Worm (Caenorhabditis elegans) whole organism, L4 larva: Measurements from ENCODE around the gene C05D12.1.
A peak's percentile ranks its signal among the peaks of the same experiment; 100 is the strongest.

Source experiments
- D1046.2 ChIP-seq: fragments of 200-800 bp; sonication (Bioruptor generic); IDR thresholded peaks from 2 replicates; pipeline ENCODE4 v1.3.6; 2022; ENCODE audit warnings: missing genetic modification characterization, missing compliant biosample characterization
- F10B5.3 ChIP-seq: sonication (generic microtip); optimal IDR thresholded peaks from 2 replicates; lab custom pipeline; 2016; ENCODE audit warnings: mild to moderate bottlenecking, missing genetic modification characterization, missing compliant biosample characterization
- F44E2.7 ChIP-seq: fragments of 200-800 bp; sonication (Bioruptor generic); IDR thresholded peaks from 2 replicates; pipeline ENCODE4 v2.1.2; 2022; ENCODE audit warnings: missing genetic modification characterization, missing compliant biosample characterization
- F49E8.2 ChIP-seq: sonication (generic microtip); optimal IDR thresholded peaks from 2 replicates; lab custom pipeline; 2016; ENCODE audit warnings: missing compliant biosample characterization, mild to moderate bottlenecking, missing genetic modification characterization, borderline replicate concordance
- Y105C5A.15 ChIP-seq: fragments of 200-800 bp; sonication (Bioruptor generic); IDR thresholded peaks from 2 replicates; pipeline ENCODE4 v1.3.6; 2022; ENCODE audit warnings: missing genetic modification characterization, missing compliant biosample characterization
- aha-1 ChIP-seq: fragments of 150-350 bp; peaks from one replicate; lab custom pipeline; 2014; ENCODE audit warnings: missing biosample characterization, missing genetic modification characterization
- arid-1 ChIP-seq: fragments of 200-800 bp; sonication (Bioruptor generic); conservative IDR thresholded peaks from 2 replicates; pipeline ENCODE4 v1.3.6; 2022; ENCODE audit warnings: missing genetic modification reagents, missing genetic modification characterization, missing compliant biosample characterization
- attf-4 ChIP-seq: sonication (generic microtip); optimal IDR thresholded peaks from 3 replicates; lab custom pipeline; 2017; ENCODE audit warnings: missing biosample characterization, missing genetic modification characterization
- ceh-20 ChIP-seq: fragments of 200-800 bp; sonication (Bioruptor generic); IDR thresholded peaks from 2 replicates; pipeline ENCODE4 v1.3.6; 2022; ENCODE audit warnings: missing genetic modification reagents, missing genetic modification characterization, missing compliant biosample characterization
- ceh-28 ChIP-seq: fragments of 150-350 bp; optimal IDR thresholded peaks from 2 replicates; lab custom pipeline; 2014; ENCODE audit warnings: missing biosample characterization, missing genetic modification reagents, missing genetic modification characterization
- ceh-44 ChIP-seq: fragments of 200-800 bp; sonication (Bioruptor generic); IDR thresholded peaks from 2 replicates; pipeline ENCODE4 v1.3.6; 2022; ENCODE audit warnings: missing genetic modification reagents, missing genetic modification characterization, missing compliant biosample characterization
- ceh-62 ChIP-seq: sonication (generic microtip); optimal IDR thresholded peaks from 2 replicates; lab custom pipeline; 2017; ENCODE audit warnings: missing biosample characterization, missing genetic modification characterization
- cey-2 ChIP-seq: sonication (generic microtip); optimal IDR thresholded peaks from 3 replicates; lab custom pipeline; 2017; ENCODE audit warnings: missing genetic modification characterization, mild to moderate bottlenecking, missing compliant biosample characterization, antibody characterized with exemption, borderline replicate concordance; ENCODE audit not compliant: insufficient read depth
- ctbp-1 ChIP-seq: fragments of 200-800 bp; sonication (Bioruptor generic); IDR thresholded peaks from 2 replicates; pipeline ENCODE4 v1.3.6; 2022; ENCODE audit warnings: missing genetic modification reagents, missing genetic modification characterization, missing compliant biosample characterization
- dmd-6 ChIP-seq: fragments of 200-800 bp; sonication (Bioruptor generic); IDR thresholded peaks from 2 replicates; pipeline ENCODE4 v1.3.6; 2022; ENCODE audit warnings: missing genetic modification reagents, missing genetic modification characterization, missing compliant biosample characterization
- dmd-8 ChIP-seq: fragments of 200-800 bp; sonication (Bioruptor generic); IDR thresholded peaks from 2 replicates; pipeline ENCODE4 v1.3.6; 2022; ENCODE audit warnings: missing genetic modification characterization, missing compliant biosample characterization
- dmd-9 ChIP-seq: fragments of 200-800 bp; sonication (Bioruptor generic); IDR thresholded peaks from 2 replicates; pipeline ENCODE4 v1.3.6; 2022; ENCODE audit warnings: missing genetic modification reagents, missing genetic modification characterization, missing compliant biosample characterization
- dpl-1 ChIP-seq: fragments of 150-350 bp; optimal IDR thresholded peaks from 2 replicates; lab custom pipeline; 2014; ENCODE audit warnings: missing biosample characterization, missing genetic modification reagents, missing genetic modification characterization
- dve-1 ChIP-seq: sonication (generic microtip); optimal IDR thresholded peaks from 2 replicates; lab custom pipeline; 2017; ENCODE audit warnings: antibody characterized with exemption, mild to moderate bottlenecking, missing genetic modification characterization, missing compliant biosample characterization; ENCODE audit not compliant: insufficient read depth
- egl-43 ChIP-seq: fragments of 200-800 bp; sonication (Bioruptor generic); IDR thresholded peaks from 2 replicates; pipeline ENCODE4 v1.3.6; 2022; ENCODE audit warnings: missing genetic modification reagents, missing genetic modification characterization, missing compliant biosample characterization
- gei-8 ChIP-seq: fragments of 200-800 bp; sonication (Bioruptor generic); optimal IDR thresholded peaks from 2 replicates; lab custom pipeline; 2018; ENCODE audit warnings: mild to moderate bottlenecking, missing genetic modification characterization, missing compliant biosample characterization
- hif-1 ChIP-seq, 2 experiments: sonication (generic microtip); optimal IDR thresholded peaks; 2 replicates each; lab custom pipeline; 2016 to 2017; ENCODE audit warnings: missing compliant biosample characterization in 2 of 2, missing genetic modification characterization in 2 of 2, missing genetic modification reagents in 2 of 2, missing genotype in 2 of 2, mild to moderate bottlenecking in 1 of 2
- hlh-11 ChIP-seq: fragments of 200-800 bp; sonication (Bioruptor generic); optimal IDR thresholded peaks from 2 replicates; lab custom pipeline; 2018; ENCODE audit warnings: mild to moderate bottlenecking, missing genetic modification characterization, missing compliant biosample characterization
- lin-15B ChIP-seq: fragments of 150-350 bp; sonication (generic microtip); optimal IDR thresholded peaks from 3 replicates; lab custom pipeline; 2014; ENCODE audit warnings: missing biosample characterization, missing genetic modification characterization
- madf-5 ChIP-seq, 2 experiments: fragments of 200-800 bp; sonication (Bioruptor generic); IDR thresholded peaks; 2 replicates each; pipeline ENCODE4 v1.3.6; 2022; ENCODE audit warnings: missing compliant biosample characterization in 2 of 2, missing genetic modification characterization in 2 of 2
- mdl-1 ChIP-seq, 2 experiments: fragments of 150-350 bp in 1 of 2; sonication (generic microtip) in 1 of 2; optimal IDR thresholded peaks; 2 replicates each; lab custom pipeline; 2014 to 2017; ENCODE audit warnings: missing biosample characterization in 2 of 2, missing genetic modification characterization in 2 of 2
- mep-1 ChIP-seq: fragments of 150-350 bp; sonication (generic microtip); optimal IDR thresholded peaks from 3 replicates; lab custom pipeline; 2014; ENCODE audit warnings: missing biosample characterization, missing genetic modification characterization
- mxl-3 ChIP-seq: fragments of 200-800 bp; sonication (Bioruptor generic); optimal IDR thresholded peaks from 2 replicates; lab custom pipeline; 2018; ENCODE audit warnings: mild to moderate bottlenecking, missing genetic modification characterization, missing compliant biosample characterization
- nhr-237 ChIP-seq: sonication (generic microtip); optimal IDR thresholded peaks from 2 replicates; lab custom pipeline; 2017; ENCODE audit warnings: missing biosample characterization, missing genetic modification characterization
- nhr-25 ChIP-seq: sonication (generic microtip); optimal IDR thresholded peaks from 2 replicates; lab custom pipeline; 2017; ENCODE audit warnings: missing genetic modification characterization, mild to moderate bottlenecking, missing compliant biosample characterization, antibody characterized with exemption, moderate library complexity, borderline replicate concordance; ENCODE audit not compliant: insufficient read depth
- nhr-28 ChIP-seq: fragments of 150-350 bp; optimal IDR thresholded peaks from 2 replicates; lab custom pipeline; 2014; ENCODE audit warnings: missing biosample characterization, missing genetic modification characterization
- nhr-48 ChIP-seq: sonication (generic microtip); optimal IDR thresholded peaks from 2 replicates; lab custom pipeline; 2016; ENCODE audit warnings: mild to moderate bottlenecking, missing genetic modification characterization, missing compliant biosample characterization
- php-3 ChIP-seq: fragments of 200-800 bp; sonication (Bioruptor generic); IDR thresholded peaks from 2 replicates; pipeline ENCODE4 v1.3.6; 2022; ENCODE audit warnings: missing genetic modification reagents, missing genetic modification characterization, missing compliant biosample characterization
- pqm-1 ChIP-seq: sonication (generic microtip); optimal IDR thresholded peaks from 2 replicates; lab custom pipeline; 2017; ENCODE audit warnings: missing biosample characterization, missing genetic modification characterization
- set-16 ChIP-seq: fragments of 200-800 bp; sonication (Bioruptor generic); IDR thresholded peaks from 2 replicates; pipeline ENCODE4 v1.3.6; 2022; ENCODE audit warnings: missing genetic modification reagents, missing genetic modification characterization, missing compliant biosample characterization
- snpc-1.2 ChIP-seq: fragments of 200-800 bp; sonication (Bioruptor generic); IDR thresholded peaks from 2 replicates; pipeline ENCODE4 v1.3.6; 2022; ENCODE audit warnings: missing genetic modification reagents, missing genetic modification characterization, missing compliant biosample characterization
- spr-1 ChIP-seq: sonication (generic microtip); optimal IDR thresholded peaks from 2 replicates; lab custom pipeline; 2016; ENCODE audit warnings: mild to moderate bottlenecking, missing genetic modification characterization, missing compliant biosample characterization
- tag-97 ChIP-seq: fragments of 200-800 bp; sonication (Bioruptor generic); IDR thresholded peaks from 2 replicates; pipeline ENCODE4 v1.3.6; 2022; ENCODE audit warnings: missing genetic modification characterization, missing compliant biosample characterization
- tra-1 ChIP-seq: fragments of 200-800 bp; sonication (Bioruptor generic); IDR thresholded peaks from 2 replicates; pipeline ENCODE4 v1.3.6; 2022; ENCODE audit warnings: missing genetic modification reagents, missing genetic modification characterization, missing compliant biosample characterization
- unc-130 ChIP-seq: sonication (generic microtip); optimal IDR thresholded peaks from 2 replicates; lab custom pipeline; 2016; ENCODE audit warnings: missing genetic modification reagents, missing genetic modification characterization, missing compliant biosample characterization
- unc-62 ChIP-seq, 3 experiments: fragments of 150-350 bp in 1 of 3; sonication (generic microtip); optimal IDR thresholded peaks in 2 of 3; peaks in 1 of 3; 1 replicate in 1 of 3; 2 replicates in 2 of 3; lab custom pipeline; 2014 to 2017; ENCODE audit warnings: missing biosample characterization in 3 of 3, missing genetic modification characterization in 3 of 3, missing genetic modification reagents in 3 of 3, missing genotype in 1 of 3
- vab-7 ChIP-seq: fragments of 200-800 bp; sonication (Bioruptor generic); IDR thresholded peaks from 2 replicates; pipeline ENCODE4 v1.3.6; 2022; ENCODE audit warnings: missing genetic modification reagents, missing genetic modification characterization, missing compliant biosample characterization
- zfp-2 ChIP-seq: sonication (generic microtip); optimal IDR thresholded peaks from 2 replicates; lab custom pipeline; 2016; ENCODE audit warnings: mild to moderate bottlenecking, missing genetic modification characterization, missing compliant biosample characterization
- zip-2 ChIP-seq: fragments of 150-350 bp; optimal IDR thresholded peaks from 2 replicates; lab custom pipeline; 2014; ENCODE audit warnings: missing biosample characterization, missing genetic modification characterization

Gene C05D12.1

DNA sequence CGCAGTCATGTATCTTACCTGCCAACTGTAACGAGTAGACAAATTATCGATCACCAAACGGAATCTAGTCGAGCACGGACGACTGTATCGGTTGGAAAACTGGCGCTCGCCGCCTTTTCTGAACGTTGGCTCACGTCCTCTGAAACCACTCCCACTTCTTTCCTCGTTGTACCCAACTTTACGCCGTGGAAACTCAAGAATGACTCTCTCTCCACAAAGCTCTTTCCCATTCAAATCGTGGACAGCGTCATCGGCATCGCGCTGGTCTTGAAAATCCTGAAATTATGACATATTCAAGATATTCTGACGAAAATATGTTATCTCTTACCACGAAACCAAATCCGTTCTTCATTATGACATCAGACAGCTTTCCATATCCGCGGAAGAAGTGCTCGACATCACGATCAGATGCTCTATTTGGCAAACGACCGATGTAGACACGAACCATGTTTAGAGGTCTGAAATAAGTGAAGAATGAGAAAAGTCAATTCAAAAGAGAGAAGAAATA lies 37.0 kb upstream of the C05D12.1 start, which contains the start of gene rsp-2:
Gene rsp-2 (minus strand): TSS at position 458 of the 508 bp plus-strand sequence.
- TF ChIP-seq egl-43 (0 out of 2 replicates have a peak, but pooled peaks have one; percentile 5), aha-1 (tag; lab: Kevin White, UChicago) (peak; percentile 93), dmd-8 (no peak), dpl-1 (GFP tag; lab: Kevin White, UChicago) (no peak), php-3 (GFP tag; lab: Robert Waterston, UW) (no peak), ceh-20 (no peak), unc-62 (GFP tag; optimal IDR thresholded peaks at IDR 0.05 in 1 of 2; lab: Kevin White, UChicago) (peak in 1 of 2 experiments; percentile 28), unc-62 (tag; optimal IDR thresholded peaks at IDR 0.05; lab: Kevin White, UChicago) (no peak)

DNA sequence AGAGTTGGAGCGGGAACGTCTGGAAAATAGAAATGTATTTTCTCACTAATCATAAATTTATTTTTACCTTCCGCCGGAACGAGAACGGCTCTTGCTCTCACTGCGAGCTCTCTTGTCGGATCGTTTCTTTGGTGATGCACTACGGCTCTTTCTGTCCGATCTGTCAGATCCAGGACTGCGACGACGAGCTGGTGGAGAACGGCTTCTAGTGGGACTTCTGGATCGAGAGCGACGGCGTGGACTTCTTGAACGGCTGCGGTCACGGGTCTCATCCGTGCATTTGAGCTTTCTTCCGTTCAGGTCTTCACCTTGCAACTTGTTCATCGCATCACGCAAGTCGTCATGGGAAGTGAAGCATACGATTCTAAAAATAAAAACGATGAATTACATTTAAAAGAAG lies 36.2 kb upstream of the C05D12.1 start:
- TF ChIP-seq spr-1 (tag; lab: Kevin White, UChicago), result no peak
- TF ChIP-seq egl-43, result 0 out of 2 replicates have a peak, but pooled peaks have one; percentile 43
- no peak for TF ChIP-seq arid-1 (GFP tag; lab: Robert Waterston, UW)
- no peak for TF ChIP-seq F44E2.7
- TF ChIP-seq set-16 (GFP tag; lab: Robert Waterston, UW), result peak; percentile 74
- no peak for TF ChIP-seq gei-8 (GFP tag; lab: Kevin White, UChicago)
- no peak for TF ChIP-seq dmd-6 (GFP tag; lab: Robert Waterston, UW)

DNA sequence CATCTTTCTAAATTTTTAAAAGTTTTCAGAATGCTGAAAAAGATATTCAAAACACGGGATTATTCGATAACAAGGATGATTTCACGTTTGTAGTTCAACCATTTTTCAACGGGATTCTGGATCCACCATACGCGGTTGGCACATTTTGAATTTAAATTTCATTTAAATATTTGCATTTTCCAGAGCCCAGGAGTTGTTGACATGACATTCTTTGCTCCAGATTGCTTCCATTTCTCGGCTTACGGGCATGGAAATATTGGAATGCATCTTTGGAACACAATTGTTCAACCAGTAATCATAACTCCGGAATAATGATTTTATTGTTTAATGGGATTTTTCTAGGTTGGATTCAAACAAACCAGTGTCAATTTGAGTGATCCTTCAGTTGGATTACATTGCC lies 35.3 kb upstream of the C05D12.1 start:
- TF ChIP-seq Y105C5A.15 (GFP tag; lab: Robert Waterston, UW) (no peak), lin-15B (no peak), tra-1 (GFP tag; lab: Robert Waterston, UW) (no peak), mep-1 (tag; lab: Kevin White, UChicago) (no peak), aha-1 (tag; lab: Kevin White, UChicago) (peak; percentile 4), cey-2 (tag; lab: Kevin White, UChicago) (no peak), F10B5.3 (tag; lab: Kevin White, UChicago) (no peak), unc-62 (GFP tag; optimal IDR thresholded peaks at IDR 0.05 in 1 of 2; lab: Kevin White, UChicago) (peak in 1 of 2 experiments; percentile 94), unc-62 (tag; optimal IDR thresholded peaks at IDR 0.05; lab: Kevin White, UChicago) (no peak)

DNA sequence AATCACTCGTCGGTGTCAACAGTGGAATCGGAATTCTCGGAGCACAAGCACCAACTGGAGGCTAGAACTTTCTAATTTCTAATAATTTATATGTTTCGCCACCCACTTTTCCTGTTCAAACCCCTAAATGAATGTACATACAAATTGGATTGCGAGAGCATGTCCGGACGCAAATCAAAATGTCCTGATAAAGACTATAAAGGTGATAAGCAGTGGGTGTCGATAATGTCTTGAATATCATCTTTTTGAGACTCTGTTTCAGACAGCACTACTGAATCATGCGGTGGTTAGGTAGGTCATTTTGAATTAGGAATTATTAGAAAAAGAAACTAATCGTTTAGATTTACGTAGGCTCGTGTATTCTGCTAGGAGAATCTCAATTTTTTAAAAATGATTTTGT lies 33.2 kb upstream of the C05D12.1 start, which contains the start of gene W02B12.1:
Gene W02B12.1 (plus strand): TSS at position 269 of the 400 bp plus-strand sequence.
- TF ChIP-seq nhr-48 (tag; lab: Kevin White, UChicago) (no peak), mdl-1 (tag; optimal IDR thresholded peaks at IDR 0.05; lab: Kevin White, UChicago) (no peak), dve-1 (peak; percentile 41), hif-1 (tag; optimal IDR thresholded peaks at IDR 0.05; lab: Kevin White, UChicago) (no peak), nhr-237 (tag; lab: Kevin White, UChicago) (no peak), dmd-9 (GFP tag; lab: Robert Waterston, UW) (no peak), ceh-62 (tag; lab: Kevin White, UChicago) (no peak), zip-2 (no peak), zfp-2 (tag; lab: Kevin White, UChicago) (no peak), aha-1 (tag; lab: Kevin White, UChicago) (peak; percentile 70), madf-5 (GFP tag; IDR thresholded peaks at IDR 0.05; lab: Robert Waterston, UW) (no peak), pqm-1 (tag; lab: Kevin White, UChicago) (peak; percentile 78), attf-4 (tag; lab: Kevin White, UChicago) (no peak), unc-130 (no peak), F49E8.2 (no peak), vab-7 (GFP tag; lab: Robert Waterston, UW) (no peak), ceh-44 (no peak), D1046.2 (GFP tag; lab: Robert Waterston, UW) (no peak), ctbp-1 (GFP tag; lab: Robert Waterston, UW) (no peak), ceh-28 (tag; lab: Kevin White, UChicago) (no peak), mxl-3 (peak; percentile 6), snpc-1.2 (GFP tag; lab: Robert Waterston, UW) (no peak), tag-97 (GFP tag; lab: Robert Waterston, UW) (no peak), nhr-28 (tag; lab: Kevin White, UChicago) (peak; percentile 38), hlh-11 (peak; percentile 40), dmd-6 (GFP tag; lab: Robert Waterston, UW) (peak; percentile 30; the same call in 1 of the 2 replicates), nhr-25 (tag; lab: Kevin White, UChicago) (no peak), unc-62 (GFP tag; optimal IDR thresholded peaks at IDR 0.05 in 1 of 2; lab: Kevin White, UChicago) (no peak), unc-62 (tag; optimal IDR thresholded peaks at IDR 0.05; lab: Kevin White, UChicago) (no peak)
